Worm (Caenorhabditis elegans): Measurements from ENCODE around the gene sup-1.

Gene sup-1

ce11 chrIII:11738482-11738881, 1.1 kb upstream of the sup-1 start (continued):
- TF ChIP-seq bed-2 (GFP tag; IDR thresholded peaks at IDR 0.05) (no peak), Y95B8A.8 (GFP tag; IDR thresholded peaks at IDR 0.05) (no peak), ceh-79 (tag; optimal IDR thresholded peaks at IDR 0.05) (no peak), B0261.1 (tag; optimal IDR thresholded peaks at IDR 0.05) (no peak), somi-1 (GFP tag; optimal IDR thresholded peaks at IDR 0.05) (peak; percentile 80), F39B2.1 (GFP tag; IDR thresholded peaks at IDR 0.05) (no peak), ztf-25 (GFP tag; IDR thresholded peaks at IDR 0.05) (no peak), ztf-26 (tag; optimal IDR thresholded peaks at IDR 0.05) (peak; percentile 65), ztf-28 (GFP tag; IDR thresholded peaks at IDR 0.05) (no peak), nfya-2 (GFP tag; IDR thresholded peaks at IDR 0.05) (no peak), unc-130 (GFP tag; optimal IDR thresholded peaks at IDR 0.05) (no peak), madf-6 (GFP tag; IDR thresholded peaks at IDR 0.05) (no peak), tbx-9 (tag; optimal IDR thresholded peaks at IDR 0.05; ENCODE audit: borderline replicate concordance) (no peak), ets-4 (GFP tag; optimal IDR thresholded peaks at IDR 0.05) (no peak), mcd-1 (GFP tag; IDR thresholded peaks at IDR 0.05) (peak; percentile 9; the same call in 1 of the 2 replicates), rcor-1 (GFP tag; IDR thresholded peaks at IDR 0.05) (no peak), rpc-1 (optimal IDR thresholded peaks at IDR 0.05) (no peak), rpc-1 (tag; optimal IDR thresholded peaks at IDR 0.05) (no peak), C06A6.2 (GFP tag; conservative IDR thresholded peaks at IDR 0.05) (0 out of 2 replicates have a peak, but pooled peaks have one; percentile 22), him-1 (tag; optimal IDR thresholded peaks at IDR 0.05) (no peak), T26A5.8 (tag; optimal IDR thresholded peaks at IDR 0.05) (no peak), mes-4 (tag; optimal IDR thresholded peaks at IDR 0.05) (no peak), pha-4 (tag; optimal IDR thresholded peaks at IDR 0.05) (no peak), nfyb-1 (GFP tag; IDR thresholded peaks at IDR 0.05) (no peak), ceh-91 (GFP tag; IDR thresholded peaks at IDR 0.05) (no peak), nhr-80 (tag; optimal IDR thresholded peaks at IDR 0.05) (no peak), lin-26 (GFP tag; IDR thresholded peaks at IDR 0.05) (peak; percentile 63; the same call in 1 of the 2 replicates), F49E8.2 (tag; optimal IDR thresholded peaks at IDR 0.05; ENCODE audit: insufficient read depth) (no peak), F23B12.7 (tag; optimal IDR thresholded peaks at IDR 0.05; ENCODE audit: insufficient read depth) (no peak), dpl-1 (GFP tag; optimal IDR thresholded peaks at IDR 0.05) (no peak), F55B11.4 (tag; optimal IDR thresholded peaks at IDR 0.05; ENCODE audit: borderline replicate concordance, insufficient read depth) (no peak), F52B5.7 (tag; optimal IDR thresholded peaks at IDR 0.05) (no peak), tlf-1 (GFP tag; optimal IDR thresholded peaks at IDR 0.05) (no peak), F57A8.1 (GFP tag; optimal IDR thresholded peaks at IDR 0.05) (no peak), cebp-2 (GFP tag; IDR thresholded peaks at IDR 0.05) (no peak), nhr-179 (tag; optimal IDR thresholded peaks at IDR 0.05) (no peak), snpc-4 (GFP tag; optimal IDR thresholded peaks at IDR 0.05) (no peak), snpc-4 (tag; optimal IDR thresholded peaks at IDR 0.05) (peak in 1 of 4 experiments; percentile 0), lag-1 (GFP tag; IDR thresholded peaks at IDR 0.05) (no peak), attf-6 (GFP tag; IDR thresholded peaks at IDR 0.05) (no peak), atf-7 (tag; optimal IDR thresholded peaks at IDR 0.05) (peak; percentile 32), B0035.1 (tag; optimal IDR thresholded peaks at IDR 0.05) (no peak), lsl-1 (GFP tag; optimal IDR thresholded peaks at IDR 0.05) (no peak), unc-62 (GFP tag; optimal IDR thresholded peaks at IDR 0.05) (no peak)

Measured in whole organism, young adult.